Worm (Caenorhabditis elegans) whole organism, early embryonic: Measurements from ENCODE around the gene T12G3.2.

ENCODE experiments used
- B0310.2 ChIP-seq: sonication (generic microtip); optimal IDR thresholded peaks from 2 replicates; lab custom pipeline; 2016; ENCODE audit warnings: mild to moderate bottlenecking, missing genetic modification characterization, missing compliant biosample characterization
- F13C5.2 ChIP-seq: sonication (generic microtip); optimal IDR thresholded peaks from 2 replicates; lab custom pipeline; 2017; ENCODE audit warnings: mild to moderate bottlenecking, missing genetic modification characterization, inconsistent platforms, missing compliant biosample characterization
- aly-1 ChIP-seq: sonication (generic microtip); optimal IDR thresholded peaks from 2 replicates; lab custom pipeline; 2016; ENCODE audit warnings: missing genetic modification characterization, missing compliant biosample characterization
- ama-1 ChIP-seq: fragments of 150-350 bp; optimal IDR thresholded peaks from 2 replicates; lab custom pipeline; 2014
- ceh-13 ChIP-seq: fragments of 200-800 bp; sonication (Bioruptor generic); optimal IDR thresholded peaks from 2 replicates; lab custom pipeline; 2018; ENCODE audit warnings: mild to moderate bottlenecking, missing genetic modification characterization, missing compliant biosample characterization
- ceh-36 ChIP-seq: sonication (generic microtip); optimal IDR thresholded peaks from 2 replicates; lab custom pipeline; 2016; ENCODE audit warnings: missing genetic modification characterization, inconsistent platforms, missing compliant biosample characterization
- ets-7 ChIP-seq: sonication (generic microtip); optimal IDR thresholded peaks from 2 replicates; lab custom pipeline; 2016; ENCODE audit warnings: missing genotype, missing genetic modification characterization, missing compliant biosample characterization
- flt-1 ChIP-seq: fragments of 200-800 bp; sonication (Bioruptor generic); IDR thresholded peaks from 2 replicates; pipeline ENCODE4 v1.3.6; 2022; ENCODE audit warnings: missing genetic modification characterization, missing compliant biosample characterization
- hmbx-1 ChIP-seq: sonication (generic microtip); optimal IDR thresholded peaks from 2 replicates; lab custom pipeline; 2016; ENCODE audit warnings: mild to moderate bottlenecking, missing genetic modification characterization, missing compliant biosample characterization
- hmg-4 ChIP-seq: fragments of 200-800 bp; sonication (Bioruptor generic); optimal IDR thresholded peaks from 2 replicates; lab custom pipeline; 2018; ENCODE audit warnings: mild to moderate bottlenecking, missing genetic modification characterization, missing compliant biosample characterization
- hnd-1 ChIP-seq: sonication (generic microtip); optimal IDR thresholded peaks from 2 replicates; lab custom pipeline; 2016; ENCODE audit warnings: missing genetic modification characterization, missing compliant biosample characterization
- pes-1 ChIP-seq: fragments of 200-800 bp; sonication (Bioruptor generic); IDR thresholded peaks from 2 replicates; pipeline ENCODE4 v1.3.6; 2022; ENCODE audit warnings: missing genetic modification reagents, missing genetic modification characterization, missing compliant biosample characterization
- scrt-1 ChIP-seq: fragments of 200-800 bp; sonication (Bioruptor generic); IDR thresholded peaks from 2 replicates; pipeline ENCODE4 v1.3.6; 2022; ENCODE audit warnings: missing genetic modification characterization, missing compliant biosample characterization
- sea-1 ChIP-seq: fragments of 200-800 bp; sonication (Bioruptor generic); conservative IDR thresholded peaks from 2 replicates; pipeline ENCODE4 v1.3.6; 2022; ENCODE audit warnings: missing genetic modification characterization, missing compliant biosample characterization
- tbx-11 ChIP-seq: fragments of 200-800 bp; sonication (Bioruptor generic); IDR thresholded peaks from 2 replicates; pipeline ENCODE4 v1.3.6; 2022; ENCODE audit warnings: missing genetic modification characterization, missing compliant biosample characterization
- tbx-37 ChIP-seq: fragments of 200-800 bp; sonication (Bioruptor generic); conservative IDR thresholded peaks from 2 replicates; pipeline ENCODE4 v1.3.6; 2022; ENCODE audit warnings: missing genetic modification reagents, missing genetic modification characterization, missing compliant biosample characterization
- tra-4 ChIP-seq: sonication (generic microtip); optimal IDR thresholded peaks from 2 replicates; lab custom pipeline; 2017; ENCODE audit warnings: missing genetic modification characterization, missing compliant biosample characterization

The T12G3.2 gene

DNA sequence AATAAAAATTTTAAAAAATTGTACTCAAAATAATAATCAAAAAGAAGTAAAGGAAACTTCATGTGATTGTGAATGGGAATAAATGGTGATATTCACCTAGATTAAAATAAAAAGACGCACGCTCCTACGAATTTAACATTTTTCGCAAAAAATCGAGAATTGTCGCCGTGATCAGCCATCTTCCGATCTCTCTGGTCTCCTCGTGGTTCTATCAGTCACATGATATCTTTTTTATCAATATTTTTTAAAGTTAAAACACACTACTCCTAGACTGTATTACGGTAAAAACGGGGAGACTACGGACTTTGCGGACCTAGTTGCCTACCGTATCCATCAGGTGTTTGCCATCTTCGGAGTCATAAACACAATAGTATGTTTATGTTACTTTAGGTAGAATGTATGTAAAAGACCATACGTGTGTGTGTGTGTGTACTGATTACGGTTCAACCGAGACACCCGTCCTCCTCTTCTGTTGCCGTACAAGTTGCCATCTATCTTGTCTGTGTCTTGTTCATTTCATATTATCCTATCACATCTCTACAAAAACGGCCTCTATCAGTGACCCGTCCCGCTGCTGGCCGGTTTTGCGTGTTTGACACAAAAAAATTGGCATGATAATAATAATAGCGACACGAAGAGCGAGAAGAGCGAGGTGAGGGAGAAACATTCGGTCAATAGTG lies at the start of gene T12G3.2:
Gene T12G3.2 (minus strand): TSS at position 444 of the 680 bp plus-strand sequence.
- TF ChIP-seq tbx-11 (GFP tag; lab: Robert Waterston, UW): no peak
- no peak for TF ChIP-seq hmbx-1 (tag; lab: Kevin White, UChicago)
- TF ChIP-seq ets-7 (tag; lab: Kevin White, UChicago): no peak
- no peak for TF ChIP-seq pes-1 (GFP tag; lab: Robert Waterston, UW)
- TF ChIP-seq sea-1 (GFP tag; lab: Robert Waterston, UW): no peak
- TF ChIP-seq F13C5.2: no peak
- no peak for TF ChIP-seq tbx-37 (GFP tag; lab: Robert Waterston, UW)
- TF ChIP-seq ama-1 (lab: Kevin White, UChicago): no peak
- TF ChIP-seq ceh-36 (tag; lab: Kevin White, UChicago): no peak
- no peak for TF ChIP-seq hnd-1 (tag; lab: Kevin White, UChicago)
- no peak for TF ChIP-seq aly-1 (tag; lab: Kevin White, UChicago)
- no peak for TF ChIP-seq ceh-13 (GFP tag; lab: Kevin White, UChicago)
- TF ChIP-seq scrt-1 (GFP tag; lab: Robert Waterston, UW): no peak
- no peak for TF ChIP-seq hmg-4 (GFP tag; lab: Kevin White, UChicago)
- TF ChIP-seq B0310.2 (tag; lab: Kevin White, UChicago): no peak
- no peak for TF ChIP-seq flt-1 (GFP tag; lab: Robert Waterston, UW)
- no peak for TF ChIP-seq tra-4 (tag; lab: Kevin White, UChicago)

DNA sequence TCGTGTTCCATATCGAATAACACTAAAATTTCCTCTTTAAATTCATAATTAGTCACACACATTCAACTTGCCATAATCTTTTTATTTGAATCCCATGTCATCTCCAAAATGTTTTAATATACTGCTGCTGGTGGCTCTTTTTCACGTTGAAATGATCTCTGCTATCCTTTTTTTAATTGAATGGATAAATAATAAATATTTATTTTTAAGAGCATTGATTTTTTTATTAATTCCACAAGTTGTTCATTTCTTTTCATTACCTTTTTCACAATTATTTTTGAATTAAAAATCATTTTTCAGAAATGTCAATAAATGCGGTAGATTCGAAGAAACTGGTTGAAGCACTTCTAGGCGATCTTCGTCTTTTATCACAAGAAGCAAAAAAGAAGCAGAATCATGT lies 49.7 kb upstream of the T12G3.2 start, which contains the start of gene mon-2:
Gene mon-2 (plus strand): TSS at position 301 of the 400 bp plus-strand sequence.
- TF ChIP-seq ama-1 (lab: Kevin White, UChicago): no peak
- TF ChIP-seq ets-7 (tag; lab: Kevin White, UChicago): no peak
- no peak for TF ChIP-seq hmbx-1 (tag; lab: Kevin White, UChicago)
- TF ChIP-seq scrt-1 (GFP tag; lab: Robert Waterston, UW): no peak
- no peak for TF ChIP-seq F13C5.2

DNA sequence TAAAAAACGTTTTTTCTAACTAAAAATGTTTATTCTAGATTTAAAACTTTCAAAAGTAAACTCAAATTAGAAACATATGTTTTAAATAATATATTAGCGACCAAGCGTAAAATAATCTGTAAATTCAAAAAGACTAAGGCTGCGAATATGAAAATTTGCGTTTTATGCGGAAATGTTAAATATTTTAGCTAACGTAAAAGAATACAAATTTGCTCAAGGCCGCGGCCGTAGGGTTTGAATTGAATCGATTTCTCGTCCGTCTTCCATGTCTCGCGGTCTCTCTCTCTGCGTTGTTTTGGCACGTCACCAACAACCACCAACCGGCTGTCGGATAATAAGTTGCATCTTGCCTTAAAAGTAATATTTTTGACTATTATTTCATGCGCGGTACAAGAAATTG lies 47.1 kb upstream of the T12G3.2 start, which contains the start of gene F11A10.5:
Gene F11A10.5 (plus strand): TSS at position 301 of the 400 bp plus-strand sequence.
- no peak for TF ChIP-seq flt-1 (GFP tag; lab: Robert Waterston, UW)
- TF ChIP-seq aly-1 (tag; lab: Kevin White, UChicago): no peak
- no peak for TF ChIP-seq hmbx-1 (tag; lab: Kevin White, UChicago)
- TF ChIP-seq B0310.2 (tag; lab: Kevin White, UChicago): no peak
- no peak for TF ChIP-seq scrt-1 (GFP tag; lab: Robert Waterston, UW)
- TF ChIP-seq hnd-1 (tag; lab: Kevin White, UChicago): no peak
- no peak for TF ChIP-seq pes-1 (GFP tag; lab: Robert Waterston, UW)
- no peak for TF ChIP-seq ceh-13 (GFP tag; lab: Kevin White, UChicago)
- TF ChIP-seq F13C5.2: no peak
- TF ChIP-seq hmg-4 (GFP tag; lab: Kevin White, UChicago): no peak
- no peak for TF ChIP-seq tra-4 (tag; lab: Kevin White, UChicago)
- TF ChIP-seq sea-1 (GFP tag; lab: Robert Waterston, UW): no peak
- TF ChIP-seq ceh-36 (tag; lab: Kevin White, UChicago): no peak
- no peak for TF ChIP-seq tbx-37 (GFP tag; lab: Robert Waterston, UW)
- no peak for TF ChIP-seq ama-1 (lab: Kevin White, UChicago)

DNA sequence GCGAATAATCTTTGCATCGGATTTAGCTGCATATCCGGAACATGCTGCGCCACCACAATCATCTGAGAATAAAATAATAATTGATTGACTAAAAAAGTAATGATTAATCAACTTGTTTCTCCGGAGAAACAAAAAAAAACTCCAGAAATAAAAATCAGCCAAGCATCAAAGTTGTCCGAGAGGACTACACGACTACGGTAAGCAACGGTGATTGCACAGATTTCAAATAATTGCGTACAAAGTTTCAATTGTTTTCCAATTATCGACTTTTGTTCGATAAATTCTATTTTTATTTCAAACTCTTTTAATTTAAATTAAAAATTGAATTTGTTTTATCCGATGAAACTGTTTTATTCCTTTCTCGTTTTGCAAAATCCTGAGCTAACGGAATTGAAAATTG lies 46.6 kb upstream of the T12G3.2 start, which contains the start of gene cpsf-4:
Gene cpsf-4 (minus strand): TSS at position 62 of the 400 bp plus-strand sequence.
- TF ChIP-seq flt-1 (GFP tag; lab: Robert Waterston, UW): no peak
- no peak for TF ChIP-seq scrt-1 (GFP tag; lab: Robert Waterston, UW)
- no peak for TF ChIP-seq B0310.2 (tag; lab: Kevin White, UChicago)
- TF ChIP-seq ama-1 (lab: Kevin White, UChicago): no peak
- no peak for TF ChIP-seq F13C5.2

DNA sequence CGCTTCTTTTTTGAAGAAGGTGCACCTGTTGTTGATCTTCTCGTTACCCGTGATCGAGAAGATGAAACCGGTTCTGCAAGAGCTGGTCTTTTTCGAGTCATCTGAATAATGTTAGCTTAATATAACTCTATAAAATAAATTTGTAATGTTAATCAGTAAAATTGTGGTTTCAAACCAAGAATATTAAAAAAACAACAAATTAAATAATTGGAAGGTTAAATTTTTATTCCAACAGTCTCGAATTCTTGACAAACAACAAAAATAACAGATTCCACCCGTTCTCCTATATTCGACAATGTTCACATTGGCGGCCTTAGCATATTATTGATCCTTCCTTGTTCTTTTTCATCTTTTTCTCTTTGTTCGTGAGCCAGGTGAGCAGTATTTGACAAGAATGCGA lies 45.3 kb upstream of the T12G3.2 start, which contains the start of gene mig-32:
Gene mig-32 (minus strand): TSS at position 101 of the 400 bp plus-strand sequence.
- TF ChIP-seq F13C5.2 (no peak), hmbx-1 (tag; lab: Kevin White, UChicago) (no peak), aly-1 (tag; lab: Kevin White, UChicago) (no peak), ets-7 (tag; lab: Kevin White, UChicago) (no peak), pes-1 (GFP tag; lab: Robert Waterston, UW) (no peak), B0310.2 (tag; lab: Kevin White, UChicago) (no peak), tbx-37 (GFP tag; lab: Robert Waterston, UW) (no peak), ceh-13 (GFP tag; lab: Kevin White, UChicago) (no peak), scrt-1 (GFP tag; lab: Robert Waterston, UW) (no peak), tbx-11 (GFP tag; lab: Robert Waterston, UW) (no peak), ama-1 (lab: Kevin White, UChicago) (no peak), flt-1 (GFP tag; lab: Robert Waterston, UW) (no peak), sea-1 (GFP tag; lab: Robert Waterston, UW) (no peak), ceh-36 (tag; lab: Kevin White, UChicago) (no peak)

DNA sequence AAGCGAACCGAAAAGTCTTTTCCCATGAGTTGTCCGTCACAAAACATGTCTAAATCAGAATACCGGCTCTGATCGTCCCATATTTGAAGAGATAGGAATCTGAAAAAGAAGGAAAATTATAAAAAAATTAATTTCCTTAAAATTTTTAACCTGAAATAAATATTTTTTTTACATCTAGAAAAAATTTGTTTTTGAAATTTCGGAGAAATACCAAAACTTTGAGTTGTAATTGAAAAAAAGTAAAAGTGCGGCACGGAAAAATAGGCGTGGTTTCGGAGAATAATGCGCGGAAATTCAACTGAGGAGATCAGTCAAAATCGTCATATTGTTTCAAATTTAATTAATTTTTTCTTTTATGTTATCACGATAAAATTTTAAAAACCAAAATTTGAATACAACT lies 42.8 kb upstream of the T12G3.2 start, which contains the start of gene F11A10.6:
Gene F11A10.6 (minus strand): TSS at position 101 of the 400 bp plus-strand sequence.
- no peak for TF ChIP-seq pes-1 (GFP tag; lab: Robert Waterston, UW)
- TF ChIP-seq ama-1 (lab: Kevin White, UChicago): no peak
- no peak for TF ChIP-seq scrt-1 (GFP tag; lab: Robert Waterston, UW)
- no peak for TF ChIP-seq tbx-11 (GFP tag; lab: Robert Waterston, UW)

DNA sequence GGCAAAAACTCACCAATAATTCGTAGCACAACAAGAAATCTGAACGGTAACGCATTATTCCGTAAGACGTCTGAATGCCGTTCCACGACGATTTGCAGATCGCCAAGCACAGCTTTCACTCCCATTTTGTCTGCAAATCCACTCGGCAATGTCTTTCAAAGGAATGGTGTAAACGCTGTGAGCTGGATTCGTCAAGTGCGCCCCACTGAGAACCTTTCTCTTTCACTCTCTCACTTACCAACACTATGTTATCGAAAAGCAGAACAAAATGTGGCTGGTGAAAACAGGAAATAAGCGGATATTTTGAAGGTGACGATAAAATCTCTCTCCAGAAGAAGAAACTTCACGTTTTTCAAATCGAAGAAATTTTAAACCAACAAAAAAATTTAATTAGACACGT lies 42.1 kb upstream of the T12G3.2 start:
- TF ChIP-seq hmbx-1 (tag; lab: Kevin White, UChicago): no peak
- no peak for TF ChIP-seq tbx-37 (GFP tag; lab: Robert Waterston, UW)
- no peak for TF ChIP-seq scrt-1 (GFP tag; lab: Robert Waterston, UW)
- no peak for TF ChIP-seq tbx-11 (GFP tag; lab: Robert Waterston, UW)
- peak; percentile 39 for TF ChIP-seq ama-1 (lab: Kevin White, UChicago)
- no peak for TF ChIP-seq hmg-4 (GFP tag; lab: Kevin White, UChicago)
- TF ChIP-seq aly-1 (tag; lab: Kevin White, UChicago): no peak
